Worm (Caenorhabditis elegans) whole organism, late embryonic: Measurements from ENCODE around the gene T22B7.7.
A peak's percentile ranks its signal among the peaks of the same experiment; 100 is the strongest.

Experiments
- C38D4.7 ChIP-seq: fragments of 200-800 bp; sonication (Bioruptor generic); optimal IDR thresholded peaks from 2 replicates; lab custom pipeline; 2018; ENCODE audit warnings: mild to moderate bottlenecking, missing genetic modification characterization, moderate library complexity, missing compliant biosample characterization
- F13H6.1 ChIP-seq: sonication (generic microtip); optimal IDR thresholded peaks from 2 replicates; lab custom pipeline; 2016; ENCODE audit warnings: missing genetic modification characterization, missing compliant biosample characterization
- Y22D7AL.16 ChIP-seq: sonication (generic microtip); optimal IDR thresholded peaks from 2 replicates; lab custom pipeline; 2016; ENCODE audit warnings: missing genetic modification characterization, missing compliant biosample characterization
- ahr-1 ChIP-seq: sonication (generic microtip); optimal IDR thresholded peaks from 2 replicates; lab custom pipeline; 2016; ENCODE audit warnings: missing genetic modification characterization, missing compliant biosample characterization
- ama-1 ChIP-seq: fragments of 150-350 bp; optimal IDR thresholded peaks from 2 replicates; lab custom pipeline; 2014
- ceh-18 ChIP-seq: sonication (generic microtip); optimal IDR thresholded peaks from 2 replicates; lab custom pipeline; 2016; ENCODE audit warnings: missing genetic modification characterization, missing compliant biosample characterization
- ceh-19 ChIP-seq: fragments of 200-800 bp; sonication (Bioruptor generic); optimal IDR thresholded peaks from 2 replicates; lab custom pipeline; 2018; ENCODE audit warnings: mild to moderate bottlenecking, missing genetic modification characterization, missing compliant biosample characterization
- ceh-45 ChIP-seq: fragments of 200-800 bp; sonication (Bioruptor generic); IDR thresholded peaks from 2 replicates; pipeline ENCODE4 v1.3.6; 2022; ENCODE audit warnings: missing genetic modification reagents, missing genetic modification characterization, missing compliant biosample characterization
- ceh-48 ChIP-seq: sonication (generic microtip); optimal IDR thresholded peaks from 2 replicates; lab custom pipeline; 2016; ENCODE audit warnings: missing genetic modification characterization, inconsistent platforms, missing compliant biosample characterization
- ceh-6 ChIP-seq: fragments of 200-800 bp; sonication (Bioruptor generic); optimal IDR thresholded peaks from 2 replicates; lab custom pipeline; 2018; ENCODE audit warnings: mild to moderate bottlenecking, missing genetic modification characterization, missing compliant biosample characterization
- ceh-9 ChIP-seq: sonication (generic microtip); optimal IDR thresholded peaks from 2 replicates; lab custom pipeline; 2016; ENCODE audit warnings: mild to moderate bottlenecking, missing genetic modification characterization, inconsistent platforms, missing compliant biosample characterization
- che-1 ChIP-seq: sonication (generic microtip); optimal IDR thresholded peaks from 2 replicates; lab custom pipeline; 2016; ENCODE audit warnings: mild to moderate bottlenecking, missing genetic modification characterization, missing compliant biosample characterization
- dmd-4 ChIP-seq: sonication (generic microtip); optimal IDR thresholded peaks from 2 replicates; lab custom pipeline; 2016; ENCODE audit warnings: borderline replicate concordance, missing genetic modification characterization, missing compliant biosample characterization
- dve-1 ChIP-seq: sonication (generic microtip); optimal IDR thresholded peaks from 2 replicates; lab custom pipeline; 2017; ENCODE audit warnings: antibody characterized with exemption, mild to moderate bottlenecking, missing genetic modification characterization, missing compliant biosample characterization
- elt-2 ChIP-seq: sonication (generic microtip); optimal IDR thresholded peaks from 2 replicates; lab custom pipeline; 2016; ENCODE audit warnings: missing genetic modification reagents, missing genetic modification characterization, missing compliant biosample characterization
- elt-4 ChIP-seq: sonication (generic microtip); optimal IDR thresholded peaks from 2 replicates; lab custom pipeline; 2016; ENCODE audit warnings: missing genetic modification characterization, missing compliant biosample characterization
- ets-4 ChIP-seq: sonication (generic microtip); optimal IDR thresholded peaks from 2 replicates; lab custom pipeline; 2016; ENCODE audit warnings: missing genetic modification characterization, missing compliant biosample characterization
- fax-1 ChIP-seq: sonication (generic microtip); optimal IDR thresholded peaks from 2 replicates; lab custom pipeline; 2016; ENCODE audit warnings: missing genotype, missing genetic modification characterization, missing compliant biosample characterization
- fkh-10 ChIP-seq: fragments of 150-350 bp; optimal IDR thresholded peaks from 2 replicates; lab custom pipeline; 2014; ENCODE audit warnings: missing biosample characterization, missing genetic modification reagents, missing genetic modification characterization
- fkh-6 ChIP-seq: sonication (generic microtip); optimal IDR thresholded peaks from 2 replicates; lab custom pipeline; 2016; ENCODE audit warnings: missing genetic modification characterization, missing compliant biosample characterization
- gmeb-2 ChIP-seq: sonication (generic microtip); optimal IDR thresholded peaks from 2 replicates; lab custom pipeline; 2016; ENCODE audit warnings: missing genetic modification characterization, inconsistent platforms, missing compliant biosample characterization
- hlh-13 ChIP-seq: fragments of 200-800 bp; sonication (Bioruptor generic); optimal IDR thresholded peaks from 2 replicates; lab custom pipeline; 2018; ENCODE audit warnings: mild to moderate bottlenecking, missing genetic modification characterization, missing compliant biosample characterization
- hlh-30 ChIP-seq: sonication (generic microtip); optimal IDR thresholded peaks from 2 replicates; lab custom pipeline; 2017; ENCODE audit warnings: antibody characterized with exemption, missing genetic modification characterization, missing compliant biosample characterization; ENCODE audit not compliant: insufficient read depth
- hlh-6 ChIP-seq: sonication (generic microtip); optimal IDR thresholded peaks from 2 replicates; lab custom pipeline; 2016; ENCODE audit warnings: missing genotype, missing genetic modification characterization, missing compliant biosample characterization
- lin-11 ChIP-seq: fragments of 200-800 bp; sonication (Bioruptor generic); optimal IDR thresholded peaks from 2 replicates; lab custom pipeline; 2018; ENCODE audit warnings: mild to moderate bottlenecking, missing genetic modification characterization, missing compliant biosample characterization
- madf-2 ChIP-seq: sonication (generic microtip); optimal IDR thresholded peaks from 2 replicates; lab custom pipeline; 2017; ENCODE audit warnings: missing genetic modification characterization, missing compliant biosample characterization
- nfya-1 ChIP-seq: sonication (generic microtip); optimal IDR thresholded peaks from 2 replicates; lab custom pipeline; 2017; ENCODE audit warnings: missing genetic modification characterization, mild to moderate bottlenecking, missing compliant biosample characterization, antibody characterized with exemption, moderate library complexity
- nhr-11 ChIP-seq: fragments of 150-350 bp; optimal IDR thresholded peaks from 2 replicates; lab custom pipeline; 2014; ENCODE audit warnings: missing biosample characterization, missing genetic modification characterization
- nhr-232 ChIP-seq: sonication (generic microtip); optimal IDR thresholded peaks from 2 replicates; lab custom pipeline; 2016; ENCODE audit warnings: missing genetic modification characterization, missing compliant biosample characterization
- odd-2 ChIP-seq: sonication (generic microtip); optimal IDR thresholded peaks from 2 replicates; lab custom pipeline; 2017; ENCODE audit warnings: antibody characterized with exemption, mild to moderate bottlenecking, missing genetic modification characterization, missing compliant biosample characterization
- pax-1 ChIP-seq: fragments of 150-350 bp; optimal IDR thresholded peaks from 2 replicates; lab custom pipeline; 2014; ENCODE audit warnings: missing biosample characterization, missing genetic modification characterization
- pha-2 ChIP-seq: sonication (generic microtip); optimal IDR thresholded peaks from 2 replicates; lab custom pipeline; 2017; ENCODE audit warnings: mild to moderate bottlenecking, missing genetic modification characterization, missing compliant biosample characterization
- pros-1 ChIP-seq: fragments of 150-350 bp; optimal IDR thresholded peaks from 2 replicates; lab custom pipeline; 2014; ENCODE audit warnings: missing biosample characterization, missing genetic modification reagents, missing genetic modification characterization
- ref-2 ChIP-seq: sonication (generic microtip); optimal IDR thresholded peaks from 2 replicates; lab custom pipeline; 2016; ENCODE audit warnings: missing genetic modification characterization, missing compliant biosample characterization
- rnt-1 ChIP-seq: sonication (generic microtip); optimal IDR thresholded peaks from 2 replicates; lab custom pipeline; 2016; ENCODE audit warnings: missing genetic modification characterization, missing compliant biosample characterization
- sdc-2 ChIP-seq: sonication (generic microtip); optimal IDR thresholded peaks from 2 replicates; lab custom pipeline; 2016; ENCODE audit warnings: missing genotype, missing genetic modification characterization, missing compliant biosample characterization
- sox-2 ChIP-seq: fragments of 200-800 bp; sonication (Bioruptor generic); IDR thresholded peaks from 2 replicates; pipeline ENCODE4 v1.3.6; 2022; ENCODE audit warnings: missing genetic modification reagents, missing genetic modification characterization, missing compliant biosample characterization
- sox-4 ChIP-seq: sonication (generic microtip); optimal IDR thresholded peaks from 2 replicates; lab custom pipeline; 2017; ENCODE audit warnings: mild to moderate bottlenecking, missing genetic modification characterization, inconsistent platforms, missing compliant biosample characterization
- syd-9 ChIP-seq: sonication (generic microtip); optimal IDR thresholded peaks from 2 replicates; lab custom pipeline; 2016; ENCODE audit warnings: mild to moderate bottlenecking, missing genetic modification characterization, moderate library complexity, missing compliant biosample characterization
- tbx-2 ChIP-seq: sonication (generic microtip); optimal IDR thresholded peaks from 2 replicates; lab custom pipeline; 2016; ENCODE audit warnings: missing genetic modification characterization, missing compliant biosample characterization
- ttx-3 ChIP-seq: sonication (generic microtip); optimal IDR thresholded peaks from 2 replicates; lab custom pipeline; 2016; ENCODE audit warnings: missing genetic modification reagents, missing genetic modification characterization, missing compliant biosample characterization
- zip-5 ChIP-seq: sonication (generic microtip); optimal IDR thresholded peaks from 2 replicates; lab custom pipeline; 2016; ENCODE audit warnings: missing genetic modification characterization, missing compliant biosample characterization
- ztf-16 ChIP-seq: sonication (generic microtip); optimal IDR thresholded peaks from 2 replicates; lab custom pipeline; 2017; ENCODE audit warnings: missing genetic modification characterization, missing compliant biosample characterization

The T22B7.7 gene

ce11 chrX:5646951-5647423 lies 6.9 kb downstream of the T22B7.7 start, which contains the start of gene T22B7.3:
TSS of gene T22B7.3 (plus strand) at chrX:5647373.
- no peak for TF ChIP-seq C38D4.7 (GFP tag; lab: Kevin White, UChicago)
- TF ChIP-seq hlh-30 (tag; lab: Kevin White, UChicago), result no peak
- TF ChIP-seq ets-4 (tag; lab: Kevin White, UChicago), result no peak
- no peak for TF ChIP-seq che-1
- TF ChIP-seq sox-2 (GFP tag; lab: Robert Waterston, UW), result no peak
- TF ChIP-seq odd-2 (tag; lab: Kevin White, UChicago), result no peak
- no peak for TF ChIP-seq ceh-6 (GFP tag; lab: Kevin White, UChicago)
- no peak for TF ChIP-seq madf-2 (tag; lab: Kevin White, UChicago)
- TF ChIP-seq syd-9, result no peak
- no peak for TF ChIP-seq ceh-18 (tag; lab: Kevin White, UChicago)
- TF ChIP-seq ceh-9 (tag; lab: Kevin White, UChicago), result no peak
- TF ChIP-seq F13H6.1 (tag; lab: Kevin White, UChicago), result no peak
- no peak for TF ChIP-seq nhr-232 (tag; lab: Kevin White, UChicago)
- no peak for TF ChIP-seq ref-2 (tag; lab: Kevin White, UChicago)
- TF ChIP-seq fkh-10 (GFP tag; lab: Kevin White, UChicago), result no peak
- no peak for TF ChIP-seq fkh-6
- TF ChIP-seq sdc-2, result no peak
- no peak for TF ChIP-seq lin-11
- no peak for TF ChIP-seq dve-1
- TF ChIP-seq ahr-1, result no peak

ce11 chrX:5645606-5646005 lies 8.3 kb downstream of the T22B7.7 start:
- TF ChIP-seq nhr-11 (tag; lab: Kevin White, UChicago), result no peak
- TF ChIP-seq elt-2 (tag; lab: Kevin White, UChicago), result peak; percentile 15
- TF ChIP-seq, all 69 proteins: peak for 1

ce11 chrX:5644112-5644511 lies 9.8 kb downstream of the T22B7.7 start:
- TF ChIP-seq ama-1, result no peak
- no peak for TF ChIP-seq ceh-48 (tag; lab: Kevin White, UChicago)
- TF ChIP-seq ceh-45 (GFP tag; lab: Robert Waterston, UW), result no peak
- no peak for TF ChIP-seq tbx-2
- no peak for TF ChIP-seq hlh-13 (GFP tag; lab: Kevin White, UChicago)
- TF ChIP-seq fax-1 (tag; lab: Kevin White, UChicago), result no peak
- TF ChIP-seq rnt-1 (tag; lab: Kevin White, UChicago), result no peak
- TF ChIP-seq gmeb-2, result no peak

- TF ChIP-seq dmd-4 (tag; lab: Kevin White, UChicago) (peak; percentile 11), elt-4 (no peak)
- TF ChIP-seq, all 69 proteins: peak for 1
These were observed 12.6 kb downstream of the T22B7.7 start, which contains the start of gene T22B7.4 for ce11 chrX:5641315-5641714. TSS of gene T22B7.4 (minus strand) at chrX:5641415.

ce11 chrX:5639562-5639961 lies 14.3 kb downstream of the T22B7.7 start:
- TF ChIP-seq ttx-3 (tag; lab: Kevin White, UChicago) (no peak), ztf-16 (no peak), pax-1 (tag; lab: Kevin White, UChicago) (no peak), ahr-1 (no peak), pha-2 (no peak), Y22D7AL.16 (tag; lab: Kevin White, UChicago) (no peak), hlh-6 (tag; lab: Kevin White, UChicago) (no peak), ceh-19 (GFP tag; lab: Kevin White, UChicago) (no peak), pros-1 (no peak), zip-5 (tag; lab: Kevin White, UChicago) (no peak), lin-11 (no peak), ceh-18 (tag; lab: Kevin White, UChicago) (no peak), tbx-2 (no peak), syd-9 (no peak), elt-2 (tag; lab: Kevin White, UChicago) (no peak), sox-4 (tag; lab: Kevin White, UChicago) (no peak), rnt-1 (tag; lab: Kevin White, UChicago) (no peak), fkh-6 (no peak), nfya-1 (tag; lab: Kevin White, UChicago) (no peak)
